Worm (Caenorhabditis elegans) whole organism, L4/young adult: ENCODE data around the gene sql-1.

Experiments used
- W03F9.2 ChIP-seq: fragments of 150-350 bp; optimal IDR thresholded peaks from 2 replicates; lab custom pipeline; 2014; ENCODE audit warnings: missing biosample characterization, missing genetic modification characterization
- dao-5 ChIP-seq: sonication (generic microtip); optimal IDR thresholded peaks from 2 replicates; lab custom pipeline; 2016; ENCODE audit warnings: missing genotype, missing genetic modification characterization, moderate library complexity, missing compliant biosample characterization
- him-1 ChIP-seq: sonication (generic microtip); optimal IDR thresholded peaks from 2 replicates; lab custom pipeline; 2016; ENCODE audit warnings: missing genotype, missing genetic modification reagents, missing genetic modification characterization, missing compliant biosample characterization

Gene sql-1

DNA sequence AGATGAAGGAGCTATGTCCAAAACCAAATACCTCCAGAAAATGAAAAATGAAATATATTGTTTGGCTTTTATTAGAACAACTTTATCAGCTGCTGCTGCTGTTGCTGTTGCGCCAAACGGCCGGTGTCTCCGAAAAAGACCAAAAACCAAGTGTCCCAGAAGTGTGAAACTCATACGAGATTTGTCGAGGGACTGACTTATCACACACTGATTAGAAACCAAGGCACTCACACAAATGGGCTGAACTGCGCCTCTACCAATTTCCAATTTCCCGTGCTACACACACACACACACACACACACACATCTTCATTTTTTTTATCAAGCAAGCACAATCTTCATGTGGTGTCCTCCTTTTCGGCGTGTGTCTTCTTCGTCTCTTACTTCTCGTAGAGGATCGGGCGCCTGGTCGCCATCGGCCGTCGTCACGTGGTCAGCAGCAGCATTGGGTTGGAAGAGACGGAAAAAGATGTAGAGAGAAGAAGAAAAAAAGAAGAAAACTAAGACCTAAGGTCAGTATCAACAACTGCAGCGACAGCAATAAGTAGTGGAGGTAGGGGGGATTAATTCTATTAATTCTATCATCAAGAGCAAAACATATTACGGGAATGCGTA lies 68.8 kb downstream of the sql-1 start:
- TF ChIP-seq W03F9.2 (tag; lab: Kevin White, UChicago), result no peak
- no peak for TF ChIP-seq him-1 (tag; lab: Kevin White, UChicago)
- no peak for TF ChIP-seq dao-5

DNA sequence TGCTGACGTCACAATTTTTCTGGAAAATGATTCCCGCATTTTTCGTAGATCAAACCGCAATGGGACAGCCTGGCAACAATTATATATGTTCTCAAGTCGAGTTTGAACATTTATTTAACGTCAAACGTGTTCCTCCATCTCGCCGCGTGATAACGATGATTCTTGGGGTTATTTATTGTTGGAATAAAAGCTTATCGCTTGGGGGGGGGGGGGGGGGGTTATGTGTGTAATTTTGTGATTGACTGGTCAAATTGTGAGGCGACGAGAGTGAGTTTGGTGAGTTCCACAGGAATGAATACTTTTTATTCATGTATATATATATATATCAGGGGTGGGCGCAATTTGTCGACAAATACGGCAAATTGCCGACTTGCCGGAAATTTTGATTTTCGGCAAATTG lies 69.6 kb downstream of the sql-1 start:
- no peak for TF ChIP-seq him-1 (tag; lab: Kevin White, UChicago)
- no peak for TF ChIP-seq dao-5
- no peak for TF ChIP-seq W03F9.2 (tag; lab: Kevin White, UChicago)

DNA sequence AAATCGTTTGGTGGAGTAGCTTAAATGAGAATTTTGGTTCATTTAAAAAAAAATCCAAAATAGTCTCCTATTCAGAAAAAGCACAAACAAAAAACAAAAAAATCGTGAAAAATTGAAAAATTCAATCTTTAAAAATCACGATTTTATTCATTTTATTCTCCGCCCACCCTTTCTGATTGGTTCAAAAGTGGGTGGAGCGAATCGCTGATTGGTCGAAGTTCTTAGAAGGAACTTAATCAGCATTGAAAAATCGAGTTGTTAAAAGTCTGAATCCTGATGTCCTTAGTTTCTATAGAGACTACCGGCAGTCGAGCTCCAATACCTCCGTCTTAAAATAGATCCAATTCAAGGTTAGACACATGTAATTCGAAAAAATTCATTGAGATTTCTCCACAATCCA lies 70.5 kb downstream of the sql-1 start:
- no peak for TF ChIP-seq dao-5
- TF ChIP-seq him-1 (tag; lab: Kevin White, UChicago), result no peak
- no peak for TF ChIP-seq W03F9.2 (tag; lab: Kevin White, UChicago)

DNA sequence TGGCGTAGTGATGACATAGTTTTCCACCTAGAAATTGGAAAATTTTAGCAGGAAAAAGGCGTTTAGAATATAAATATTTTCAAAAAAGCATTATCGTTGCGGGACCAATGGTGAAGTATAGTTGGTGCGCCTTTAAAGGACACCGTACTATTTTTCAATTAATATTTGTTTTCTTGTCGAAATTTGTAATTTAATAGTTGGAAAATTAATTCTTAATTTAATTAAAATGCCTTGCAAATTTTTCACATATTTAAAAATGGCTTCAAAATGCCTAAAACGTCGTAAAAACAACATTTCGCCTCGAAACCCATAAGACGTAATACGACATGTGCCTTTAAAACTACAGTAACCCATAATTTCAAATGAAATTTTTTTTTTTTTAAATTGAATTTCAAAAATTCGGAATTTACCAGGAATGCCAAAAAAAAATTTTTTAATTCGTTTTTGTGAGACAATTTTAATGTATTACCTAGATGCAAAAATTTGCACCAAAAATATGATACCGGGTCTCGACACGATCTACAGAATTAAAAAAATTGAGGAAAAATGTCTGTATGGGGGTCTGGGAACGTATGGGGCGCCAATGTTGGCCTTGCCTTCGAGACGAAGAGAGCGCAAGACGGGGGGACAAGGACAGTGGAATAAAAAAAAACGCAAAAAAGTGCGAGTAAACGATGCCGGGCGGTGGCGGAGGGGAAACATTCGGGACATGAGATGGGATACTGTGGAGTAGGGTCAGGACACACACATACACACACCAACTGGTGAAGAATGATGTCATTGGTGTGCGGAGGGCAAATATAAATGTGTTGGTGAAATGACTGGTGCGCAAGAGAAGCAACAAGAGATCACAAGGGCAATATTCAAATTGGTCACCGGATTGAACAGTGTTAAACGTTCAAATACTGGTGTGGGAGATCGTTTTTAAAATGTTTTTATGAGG lies 76.3 kb downstream of the sql-1 start, which contains the start of gene aakg-1:
Gene aakg-1 (minus strand): TSS at position 52 of the 943 bp plus-strand sequence.
- TF ChIP-seq dao-5, result no peak
- no peak for TF ChIP-seq W03F9.2 (tag; lab: Kevin White, UChicago)
- no peak for TF ChIP-seq him-1 (tag; lab: Kevin White, UChicago)
